Worm (Caenorhabditis elegans) whole organism, late embryonic: Measurements from ENCODE around the gene R155.5.

Source experiments
- K02D7.2 ChIP-seq: sonication (generic microtip); optimal IDR thresholded peaks from 2 replicates; lab custom pipeline; 2017; ENCODE audit warnings: mild to moderate bottlenecking, missing genetic modification characterization, missing compliant biosample characterization
- ceh-18 ChIP-seq: sonication (generic microtip); optimal IDR thresholded peaks from 2 replicates; lab custom pipeline; 2016; ENCODE audit warnings: missing genetic modification characterization, missing compliant biosample characterization
- elt-4 ChIP-seq: sonication (generic microtip); optimal IDR thresholded peaks from 2 replicates; lab custom pipeline; 2016; ENCODE audit warnings: missing genetic modification characterization, missing compliant biosample characterization

DNA sequence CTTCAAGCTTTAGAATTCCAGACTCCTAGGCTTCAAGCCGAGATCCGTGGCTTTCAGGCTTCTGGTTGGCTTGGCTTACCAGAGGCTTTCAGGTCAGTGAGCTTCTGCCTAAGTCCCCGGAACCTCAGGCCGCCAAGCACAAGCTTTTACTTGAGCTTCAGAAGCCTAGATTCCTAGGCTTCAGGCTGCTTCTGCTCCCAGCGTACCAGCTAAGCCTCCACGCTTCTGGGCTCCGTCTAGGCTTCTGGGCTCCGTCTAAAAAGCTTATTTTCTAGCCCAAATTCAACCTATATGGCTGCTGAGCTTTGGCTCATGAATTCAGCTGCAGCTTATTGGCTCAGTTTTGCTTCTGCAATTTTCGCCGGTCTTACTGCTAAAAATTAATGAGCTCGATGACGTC is 44.5 kb downstream of the R155.5 start:
- TF ChIP-seq elt-4 (tag; lab: Kevin White, UChicago) (no peak), K02D7.2 (tag; lab: Kevin White, UChicago) (no peak), ceh-18 (no peak)
